Worm (Caenorhabditis elegans): ENCODE measurements around the gene ets-4.

- TF ChIP-seq ceh-34 (tag; optimal IDR thresholded peaks at IDR 0.05) (peak; percentile 32), pha-4 (tag; optimal IDR thresholded peaks at IDR 0.05) (no peak), unc-86 (tag; optimal IDR thresholded peaks at IDR 0.05) (no peak), npax-4 (tag; optimal IDR thresholded peaks at IDR 0.05) (no peak), ama-1 (optimal IDR thresholded peaks at IDR 0.05) (no peak), hlh-13 (GFP tag; optimal IDR thresholded peaks at IDR 0.05) (no peak), ceh-24 (tag; optimal IDR thresholded peaks at IDR 0.05) (no peak), fkh-10 (GFP tag; optimal IDR thresholded peaks at IDR 0.05) (no peak), T23F11.4 (GFP tag; optimal IDR thresholded peaks at IDR 0.05) (no peak), ahr-1 (tag; optimal IDR thresholded peaks at IDR 0.05) (no peak)
Observed at ce11 chrX:6562378-6562856, 43.7 kb downstream of the ets-4 start, which contains the start of gene aaim-1.
